Worm (Caenorhabditis elegans): ENCODE measurements around the gene best-20.
"Not testable (repeated sequence)": the region's sequence is repeated elsewhere in the genome, so short reads cannot be mapped to it uniquely, and the experiment has no call there.

ce11 chrIV:3771182-3771581 is 15.2 kb downstream of the best-20 start:
- TF ChIP-seq ets-7 (tag; optimal IDR thresholded peaks at IDR 0.05); flt-1 (GFP tag; IDR thresholded peaks at IDR 0.05); aly-1 (tag; optimal IDR thresholded peaks at IDR 0.05); hnd-1 (tag; optimal IDR thresholded peaks at IDR 0.05); ceh-13 (GFP tag; optimal IDR thresholded peaks at IDR 0.05): not testable (repeated sequence)

Data from whole organism, early embryonic.